Fruit fly (Drosophila melanogaster) whole organism, embryonic: ENCODE data around the gene Ndfip.

Experiments used
- Aef1 ChIP-seq: fragments of 200-800 bp; sonication (Bioruptor generic); IDR thresholded peaks from 3 replicates; pipeline ENCODE4 v1.3.6; 2022; ENCODE audit warnings: missing biosample characterization, missing genetic modification characterization
- Awh ChIP-seq: fragments of 200-800 bp; sonication (Bioruptor generic); IDR thresholded peaks from 2 replicates; pipeline ENCODE4, ENCODE4 v1.3.6; 2022; ENCODE audit warnings: missing biosample characterization, missing genetic modification characterization
- CG11696 ChIP-seq: fragments of 200-800 bp; sonication (Bioruptor generic); IDR thresholded peaks from 2 replicates; pipeline ENCODE4 v1.3.6; 2022; ENCODE audit warnings: missing biosample characterization, missing genetic modification characterization
- CG12071 ChIP-seq: fragments of 200-800 bp; sonication (Bioruptor generic); optimal IDR thresholded peaks from 3 replicates; lab custom pipeline; 2018; ENCODE audit warnings: missing biosample characterization, mild to moderate bottlenecking, missing genetic modification characterization
- CG13424 ChIP-seq: fragments of 200-800 bp; sonication (Bioruptor generic); optimal IDR thresholded peaks from 2 replicates; lab custom pipeline; 2019; ENCODE audit warnings: missing biosample characterization, mild to moderate bottlenecking, missing genetic modification characterization, moderate library complexity
- CG14710 ChIP-seq: fragments of 200-800 bp; sonication (Bioruptor generic); optimal IDR thresholded peaks from 3 replicates; lab custom pipeline; 2019; ENCODE audit warnings: missing biosample characterization, mild to moderate bottlenecking, missing genetic modification characterization, moderate library complexity
- CG14965 ChIP-seq: fragments of 200-800 bp; sonication (Bioruptor generic); optimal IDR thresholded peaks from 2 replicates; lab custom pipeline; 2016; ENCODE audit warnings: missing biosample characterization, missing genetic modification characterization, borderline replicate concordance
- CG1603 ChIP-seq: fragments of 200-800 bp; sonication (Bioruptor generic); optimal IDR thresholded peaks from 2 replicates; lab custom pipeline; 2019; ENCODE audit warnings: missing biosample characterization, mild to moderate bottlenecking, missing genetic modification characterization, moderate library complexity
- CG17328 ChIP-seq: fragments of 200-800 bp; sonication (Bioruptor generic); IDR thresholded peaks from 2 replicates; pipeline ENCODE4 v1.3.6; 2022; ENCODE audit warnings: missing biosample characterization, missing genetic modification characterization
- CG17568 ChIP-seq: fragments of 200-800 bp; sonication (Bioruptor generic); optimal IDR thresholded peaks from 2 replicates; lab custom pipeline; 2018; ENCODE audit warnings: missing biosample characterization, mild to moderate bottlenecking, missing genetic modification characterization, moderate library complexity
- CG2129 ChIP-seq: fragments of 200-800 bp; sonication (Bioruptor generic); IDR thresholded peaks from 2 replicates; pipeline ENCODE4 v1.3.6; 2022; ENCODE audit warnings: missing biosample characterization, missing genetic modification characterization; ENCODE audit not compliant: partially characterized antibody
- CG3281 ChIP-seq: fragments of 200-800 bp; sonication (Bioruptor generic); optimal IDR thresholded peaks from 3 replicates; lab custom pipeline; 2017; ENCODE audit warnings: missing biosample characterization, mild to moderate bottlenecking, missing genetic modification characterization
- CG5180 ChIP-seq: fragments of 200-800 bp; sonication (Bioruptor generic); optimal IDR thresholded peaks from 3 replicates; lab custom pipeline; 2017; ENCODE audit warnings: missing biosample characterization, missing genetic modification characterization, mild to moderate bottlenecking, moderate library complexity, missing genetic modification reagents
- CG6689 ChIP-seq: fragments of 200-800 bp; sonication (Bioruptor generic); IDR thresholded peaks from 2 replicates; pipeline ENCODE4 v1.3.6; 2022; ENCODE audit warnings: missing biosample characterization, missing genetic modification characterization
- CG9817 ChIP-seq: fragments of 200-800 bp; sonication (Bioruptor generic); optimal IDR thresholded peaks from 2 replicates; lab custom pipeline; 2018; ENCODE audit warnings: missing biosample characterization, mild to moderate bottlenecking, missing genetic modification characterization, moderate library complexity
- Deaf1 ChIP-seq: fragments of 200-800 bp; optimal IDR thresholded peaks from 3 replicates; lab custom pipeline; 2019; ENCODE audit warnings: missing biosample characterization, mild to moderate bottlenecking, missing genetic modification characterization, moderate library complexity
- Dll ChIP-seq: fragments of 200-800 bp; sonication (Bioruptor generic); IDR thresholded peaks from 4 replicates; pipeline ENCODE4 v1.3.6; 2022; ENCODE audit warnings: missing biosample characterization, missing genetic modification characterization; ENCODE audit not compliant: partially characterized antibody
- Drgx ChIP-seq: fragments of 200-800 bp; sonication (Bioruptor generic); IDR thresholded peaks from 2 replicates; pipeline ENCODE4 v1.3.6; 2022; ENCODE audit warnings: missing biosample characterization, missing genetic modification characterization
- Ets65A ChIP-seq: fragments of 200-800 bp; sonication (Bioruptor generic); peaks from one replicate; lab custom pipeline; 2016; ENCODE audit warnings: missing biosample characterization, missing genetic modification characterization
- H2.0 ChIP-seq: fragments of 200-800 bp; sonication (Bioruptor generic); IDR thresholded peaks from 2 replicates; pipeline ENCODE4 v1.3.6; 2022; ENCODE audit warnings: missing biosample characterization, missing genetic modification characterization
- HmgZ ChIP-seq: fragments of 200-800 bp; sonication (Bioruptor generic); optimal IDR thresholded peaks from 2 replicates; lab custom pipeline; 2018; ENCODE audit warnings: missing biosample characterization, mild to moderate bottlenecking, missing genetic modification characterization
- Hmx ChIP-seq: fragments of 200-800 bp; sonication (Bioruptor generic); optimal IDR thresholded peaks from 2 replicates; lab custom pipeline; 2016; ENCODE audit warnings: missing biosample characterization, missing genetic modification characterization
- MTF-1 ChIP-seq: fragments of 200-800 bp; sonication (Bioruptor generic); optimal IDR thresholded peaks from 2 replicates; lab custom pipeline; 2018; ENCODE audit warnings: missing biosample characterization, mild to moderate bottlenecking, missing genetic modification characterization, borderline replicate concordance
- Mad ChIP-seq: fragments of 200-800 bp; sonication (Bioruptor generic); optimal IDR thresholded peaks from 2 replicates; lab custom pipeline; 2016; ENCODE audit warnings: missing biosample characterization, missing genetic modification characterization
- Med ChIP-seq: fragments of 200-800 bp; sonication (Bioruptor generic); peaks from one replicate; lab custom pipeline; 2016; ENCODE audit warnings: missing biosample characterization, missing genetic modification characterization, mild to moderate bottlenecking, inconsistent platforms, moderate library complexity
- Neu2 ChIP-seq: fragments of 200-800 bp; sonication (Bioruptor generic); optimal IDR thresholded peaks from 3 replicates; lab custom pipeline; 2016; ENCODE audit warnings: missing biosample characterization, missing genetic modification characterization, borderline replicate concordance
- Oaz ChIP-seq: fragments of 200-800 bp; sonication (Bioruptor generic); IDR thresholded peaks from 2 replicates; pipeline ENCODE4 v1.3.6; 2022; ENCODE audit warnings: missing biosample characterization, missing genetic modification characterization
- Six4 ChIP-seq: fragments of 200-800 bp; sonication (Bioruptor generic); optimal IDR thresholded peaks from 2 replicates; lab custom pipeline; 2016; ENCODE audit warnings: missing biosample characterization, missing genetic modification characterization
- Usf ChIP-seq: fragments of 200-800 bp; sonication (Bioruptor generic); optimal IDR thresholded peaks from 2 replicates; lab custom pipeline; 2017; ENCODE audit warnings: missing genotype, missing biosample characterization, missing genetic modification characterization
- YL-1 ChIP-seq: fragments of 200-800 bp; sonication (Bioruptor generic); optimal IDR thresholded peaks from 3 replicates; lab custom pipeline; 2017; ENCODE audit warnings: missing biosample characterization, mild to moderate bottlenecking, missing genetic modification characterization
- amos ChIP-seq: fragments of 200-800 bp; sonication (Bioruptor generic); IDR thresholded peaks from 2 replicates; pipeline ENCODE4 v1.3.6; 2022; ENCODE audit warnings: missing biosample characterization, missing genetic modification characterization; ENCODE audit not compliant: partially characterized antibody
- ara ChIP-seq: fragments of 200-800 bp; sonication (Bioruptor generic); IDR thresholded peaks from 2 replicates; pipeline ENCODE4 v1.3.6; 2022; ENCODE audit warnings: missing biosample characterization, missing genetic modification characterization
- ato ChIP-seq: fragments of 200-800 bp; sonication (Bioruptor generic); IDR thresholded peaks from 2 replicates; pipeline ENCODE4 v1.3.6; 2022; ENCODE audit warnings: missing biosample characterization, missing genetic modification characterization; ENCODE audit not compliant: partially characterized antibody
- bcd ChIP-seq: fragments of 200-800 bp; sonication (Bioruptor generic); optimal IDR thresholded peaks from 2 replicates; lab custom pipeline; 2017; ENCODE audit warnings: missing biosample characterization, mild to moderate bottlenecking, missing genetic modification characterization
- exex ChIP-seq: fragments of 200-800 bp; sonication (Bioruptor generic); optimal IDR thresholded peaks from 4 replicates; lab custom pipeline; 2018; ENCODE audit warnings: missing biosample characterization, mild to moderate bottlenecking, missing genetic modification characterization, moderate library complexity
- gce ChIP-seq: fragments of 200-800 bp; sonication (Bioruptor generic); IDR thresholded peaks from 3 replicates; pipeline ENCODE4 v1.3.6; 2022; ENCODE audit warnings: missing biosample characterization, missing genetic modification characterization
- gcm ChIP-seq: fragments of 200-800 bp; sonication (Bioruptor generic); optimal IDR thresholded peaks from 2 replicates; lab custom pipeline; 2019; ENCODE audit warnings: missing biosample characterization, mild to moderate bottlenecking, missing genetic modification characterization, moderate library complexity
- gcm2 ChIP-seq: fragments of 200-800 bp; sonication (Bioruptor generic); optimal IDR thresholded peaks from 2 replicates; lab custom pipeline; 2016; ENCODE audit warnings: missing biosample characterization, missing genetic modification characterization
- gsb ChIP-seq: fragments of 200-800 bp; sonication (Bioruptor generic); IDR thresholded peaks from 2 replicates; pipeline ENCODE4 v1.3.6; 2022; ENCODE audit warnings: missing biosample characterization, missing genetic modification characterization
- lilli ChIP-seq: fragments of 200-800 bp; sonication (Bioruptor generic); optimal IDR thresholded peaks from 3 replicates; lab custom pipeline; 2016; ENCODE audit warnings: missing biosample characterization, missing genetic modification characterization
- lmd ChIP-seq: fragments of 200-800 bp; sonication (Bioruptor generic); IDR thresholded peaks from 2 replicates; pipeline ENCODE4 v1.3.6; 2022; ENCODE audit warnings: missing biosample characterization, missing genetic modification characterization
- phol ChIP-seq: fragments of 200-800 bp; sonication (Bioruptor generic); optimal IDR thresholded peaks from 3 replicates; lab custom pipeline; 2018; ENCODE audit warnings: missing biosample characterization, mild to moderate bottlenecking, missing genetic modification characterization, moderate library complexity
- rib ChIP-seq: fragments of 200-800 bp; sonication (Bioruptor generic); IDR thresholded peaks from 2 replicates; pipeline ENCODE4 v1.3.6; 2022; ENCODE audit warnings: missing biosample characterization, missing genetic modification characterization
- salm ChIP-seq: fragments of 200-800 bp; sonication (Bioruptor generic); optimal IDR thresholded peaks from 2 replicates; lab custom pipeline; 2018; ENCODE audit warnings: missing biosample characterization, mild to moderate bottlenecking, missing genetic modification characterization
- shn ChIP-seq: fragments of 200-800 bp; sonication (Bioruptor generic); optimal IDR thresholded peaks from 3 replicates; lab custom pipeline; 2016; ENCODE audit warnings: missing biosample characterization, missing genetic modification characterization
- sr ChIP-seq: fragments of 200-800 bp; sonication (Bioruptor generic); IDR thresholded peaks from 3 replicates; pipeline ENCODE4 v1.3.6; 2022; ENCODE audit warnings: missing biosample characterization, missing genetic modification characterization
- stc ChIP-seq: fragments of 200-800 bp; sonication (Bioruptor generic); IDR thresholded peaks from 2 replicates; pipeline ENCODE4 v1.3.6; 2022; ENCODE audit warnings: missing biosample characterization, missing genetic modification characterization
- tin ChIP-seq: fragments of 200-800 bp; sonication (Bioruptor generic); optimal IDR thresholded peaks from 3 replicates; lab custom pipeline; 2016; ENCODE audit warnings: missing biosample characterization, missing genetic modification characterization
- tio ChIP-seq: fragments of 200-800 bp; sonication (Bioruptor generic); optimal IDR thresholded peaks from 2 replicates; lab custom pipeline; 2017; ENCODE audit warnings: missing biosample characterization, missing genetic modification characterization, inconsistent platforms
- tna ChIP-seq: fragments of 200-800 bp; sonication (Bioruptor generic); IDR thresholded peaks from 2 replicates; pipeline ENCODE4 v1.3.6; 2022; ENCODE audit warnings: missing biosample characterization, missing genetic modification characterization; ENCODE audit not compliant: partially characterized antibody
- twi ChIP-seq: fragments of 200-800 bp; optimal IDR thresholded peaks from 2 replicates; lab custom pipeline; 2019; ENCODE audit warnings: missing biosample characterization, mild to moderate bottlenecking, missing genetic modification characterization, moderate library complexity

Gene Ndfip

DNA sequence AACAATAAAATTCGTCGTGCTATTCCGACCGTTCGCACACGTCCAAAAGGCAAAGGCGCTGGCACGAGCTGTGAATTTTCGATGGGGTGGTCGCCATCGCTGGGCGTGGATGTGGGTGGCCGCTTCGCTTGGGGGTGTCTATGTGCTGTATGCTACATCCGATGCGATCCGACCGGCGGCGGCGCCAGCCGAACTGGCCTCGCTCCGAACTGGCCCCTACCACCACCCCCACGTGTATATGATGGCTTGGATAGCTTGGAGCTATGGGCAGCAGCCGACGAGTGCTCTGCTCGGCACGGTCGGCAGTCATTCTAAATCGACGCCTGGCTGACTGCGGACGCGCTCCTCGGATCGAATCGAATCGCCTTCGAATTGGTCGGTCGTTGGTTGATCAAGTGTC, 20.9 kb downstream of the Ndfip start, which contains the start of gene CG7497 (continued):
- no peak for TF ChIP-seq Aef1 (GFP tag; lab: Robert Waterston, UW)
- no peak for TF ChIP-seq CG9817 (tag; lab: Kevin White, UChicago)
- TF ChIP-seq Mad (GFP tag; lab: Kevin White, UChicago), result no peak
- no peak for TF ChIP-seq gcm2
- no peak for TF ChIP-seq tna (GFP tag; lab: Robert Waterston, UW)
- TF ChIP-seq lmd, result 0 out of 2 replicates have a peak, but pooled peaks have one; percentile 6
- no peak for TF ChIP-seq CG12071
- no peak for TF ChIP-seq lilli (GFP tag; lab: Kevin White, UChicago)
- TF ChIP-seq ato (GFP tag; lab: Robert Waterston, UW), result 0 out of 2 replicates have a peak, but pooled peaks have one; percentile 19
- no peak for TF ChIP-seq CG11696
- no peak for TF ChIP-seq amos
- TF ChIP-seq gce (GFP tag; lab: Robert Waterston, UW), result 0 out of 3 replicates have a peak, but pooled peaks have one; percentile 4
- no peak for TF ChIP-seq YL-1 (GFP tag; lab: Kevin White, UChicago)
- no peak for TF ChIP-seq sr (GFP tag; lab: Robert Waterston, UW)
- TF ChIP-seq CG2129, result no peak
- no peak for TF ChIP-seq tin (GFP tag; lab: Kevin White, UChicago)
- peak; percentile 93 for TF ChIP-seq Deaf1 (tag; lab: Kevin White, UChicago)
- TF ChIP-seq tio (GFP tag; lab: Kevin White, UChicago), result no peak
- 0 out of 2 replicates have a peak, but pooled peaks have one; percentile 19 for TF ChIP-seq ara (GFP tag; lab: Robert Waterston, UW)
- TF ChIP-seq Med (GFP tag; lab: Kevin White, UChicago), result peak; percentile 58
- no peak for TF ChIP-seq MTF-1 (GFP tag; lab: Kevin White, UChicago)
- no peak for TF ChIP-seq Dll (GFP tag; lab: Robert Waterston, UW)
- no peak for TF ChIP-seq CG14710 (tag; lab: Kevin White, UChicago)
- TF ChIP-seq Awh (GFP tag; lab: Robert Waterston, UW), result no peak
- TF ChIP-seq CG3281 (GFP tag; lab: Kevin White, UChicago), result no peak
- no peak for TF ChIP-seq twi (tag; lab: Kevin White, UChicago)
- TF ChIP-seq gcm (GFP tag; lab: Kevin White, UChicago), result no peak
- 0 out of 2 replicates have a peak, but pooled peaks have one; percentile 9 for TF ChIP-seq CG17328 (GFP tag; lab: Robert Waterston, UW)
- TF ChIP-seq bcd (GFP tag; lab: Kevin White, UChicago), result no peak
- no peak for TF ChIP-seq CG13424
- no peak for TF ChIP-seq CG17568 (GFP tag; lab: Kevin White, UChicago)
- TF ChIP-seq HmgZ (tag; lab: Kevin White, UChicago), result no peak
- no peak for TF ChIP-seq phol (tag; lab: Kevin White, UChicago)
- no peak for TF ChIP-seq H2.0
- TF ChIP-seq CG5180, result no peak
- no peak for TF ChIP-seq salm (tag; lab: Kevin White, UChicago)
- peak; percentile 46; the same call in 1 of the 2 replicates for TF ChIP-seq Drgx (GFP tag; lab: Robert Waterston, UW)
- TF ChIP-seq CG1603 (tag; lab: Kevin White, UChicago), result no peak
- TF ChIP-seq gsb (GFP tag; lab: Robert Waterston, UW), result 0 out of 2 replicates have a peak, but pooled peaks have one; percentile 25
- no peak for TF ChIP-seq shn
- no peak for TF ChIP-seq exex (tag; lab: Kevin White, UChicago)
- TF ChIP-seq Usf (GFP tag; lab: Kevin White, UChicago), result no peak
- TF ChIP-seq CG6689 (GFP tag; lab: Robert Waterston, UW), result 0 out of 2 replicates have a peak, but pooled peaks have one; percentile 7
- 0 out of 2 replicates have a peak, but pooled peaks have one; percentile 28 for TF ChIP-seq stc (GFP tag; lab: Robert Waterston, UW)
- 0 out of 2 replicates have a peak, but pooled peaks have one; percentile 18 for TF ChIP-seq Oaz (GFP tag; lab: Robert Waterston, UW)
- no peak for TF ChIP-seq Neu2 (GFP tag; lab: Kevin White, UChicago)
- TF ChIP-seq CG14965 (GFP tag; lab: Kevin White, UChicago), result no peak
- TF ChIP-seq Six4, result no peak
- TF ChIP-seq rib, result no peak
- TF ChIP-seq Hmx (GFP tag; lab: Kevin White, UChicago), result no peak
- no peak for TF ChIP-seq Ets65A
